Fruit fly (Drosophila melanogaster) whole organism, adult: ENCODE results near the gene modSP.

Source experiments
- Crg-1 ChIP-seq: fragments of 200-800 bp; sonication (Bioruptor generic); optimal IDR thresholded peaks from 2 replicates; lab custom pipeline; 2016; ENCODE audit warnings: missing biosample characterization, missing genetic modification characterization
- bab1 ChIP-seq: fragments of 200-800 bp; sonication (Bioruptor generic); optimal IDR thresholded peaks from 3 replicates; lab custom pipeline; 2019; ENCODE audit warnings: missing biosample characterization, mild to moderate bottlenecking, missing genetic modification characterization, moderate library complexity
- cic ChIP-seq: fragments of 200-800 bp; sonication (Bioruptor generic); optimal IDR thresholded peaks from 2 replicates; lab custom pipeline; 2017; ENCODE audit warnings: missing biosample characterization, mild to moderate bottlenecking, missing genetic modification characterization, moderate library complexity
- tj ChIP-seq: fragments of 200-800 bp; sonication (Bioruptor generic); optimal IDR thresholded peaks from 3 replicates; lab custom pipeline; 2017; ENCODE audit warnings: missing biosample characterization, mild to moderate bottlenecking, missing genetic modification characterization, moderate library complexity

- TF ChIP-seq bab1 (GFP tag; lab: Kevin White, UChicago) = no peak
- TF ChIP-seq Crg-1 (GFP tag; lab: Kevin White, UChicago) = no peak
- TF ChIP-seq cic = no peak
- no peak for TF ChIP-seq tj (GFP tag; lab: Kevin White, UChicago)
Measured at dm6 chr3R:16615009-16615408, 40.5 kb downstream of the modSP start, which contains the start of gene CG17562.
